Fruit fly (Drosophila melanogaster): Measurements from ENCODE around the gene Nplp4.
A peak's percentile ranks its signal among the peaks of the same experiment; 100 is the strongest.

The Nplp4 gene

dm6 chr2L:2037551-2038252 is 29.5 kb downstream of the Nplp4 start (continued):
- TF ChIP-seq CG11294 (GFP tag; IDR thresholded peaks at IDR 0.05) (no peak), Blimp-1 (GFP tag; optimal IDR thresholded peaks at IDR 0.05) (no peak), topi (GFP tag; optimal IDR thresholded peaks at IDR 0.05) (no peak), esn (GFP tag; optimal IDR thresholded peaks at IDR 0.05) (peak; percentile 3), Smox (GFP tag; optimal IDR thresholded peaks at IDR 0.05) (no peak), CG8319 (GFP tag; optimal IDR thresholded peaks at IDR 0.05) (no peak), CG6854 (GFP tag; optimal IDR thresholded peaks at IDR 0.05) (peak; percentile 49), OdsH (GFP tag; optimal IDR thresholded peaks at IDR 0.05) (no peak), CG6163 (GFP tag; IDR thresholded peaks at IDR 0.05) (no peak), Eip78C (GFP tag) (peak; percentile 84), Sox15 (GFP tag; optimal IDR thresholded peaks at IDR 0.05) (no peak), dsx (GFP tag; optimal IDR thresholded peaks at IDR 0.05; ENCODE audit: poor library complexity, severe bottlenecking) (no peak), CG10669 (GFP tag; optimal IDR thresholded peaks at IDR 0.05) (no peak), CG3032 (tag; optimal IDR thresholded peaks at IDR 0.05) (no peak), CG11902 (GFP tag; optimal IDR thresholded peaks at IDR 0.05) (no peak), pdm3 (GFP tag; optimal IDR thresholded peaks at IDR 0.05) (no peak), Hr4 (GFP tag; optimal IDR thresholded peaks at IDR 0.05) (no peak), Eip93F (GFP tag; optimal IDR thresholded peaks at IDR 0.05) (no peak), CG6808 (GFP tag; optimal IDR thresholded peaks at IDR 0.05) (peak; percentile 1), acj6 (GFP tag; optimal IDR thresholded peaks at IDR 0.05) (no peak), dac (GFP tag; optimal IDR thresholded peaks at IDR 0.05) (no peak), CG8632 (GFP tag; optimal IDR thresholded peaks at IDR 0.05) (no peak)

dm6 chr2L:2038253-2038955 is 30.2 kb downstream of the Nplp4 start:
- TF ChIP-seq Hr39 (GFP tag; optimal IDR thresholded peaks at IDR 0.05) = peak; percentile 12
- no peak for TF ChIP-seq CG3032 (tag; optimal IDR thresholded peaks at IDR 0.05)
- no peak for TF ChIP-seq Lpt (GFP tag; optimal IDR thresholded peaks at IDR 0.05)
- no peak for TF ChIP-seq fd85E (GFP tag; optimal IDR thresholded peaks at IDR 0.05)
- peak; percentile 6 to 25 for TF ChIP-seq ss (GFP tag; optimal IDR thresholded peaks at IDR 0.05)
- TF ChIP-seq Smox (GFP tag; optimal IDR thresholded peaks at IDR 0.05) = no peak
- TF ChIP-seq lz (GFP tag; optimal IDR thresholded peaks at IDR 0.05) = no peak
- TF ChIP-seq CG11294 (GFP tag; IDR thresholded peaks at IDR 0.05) = no peak
- TF ChIP-seq eg (GFP tag; IDR thresholded peaks at IDR 0.05) = 0 out of 3 replicates have a peak, but pooled peaks have one; percentile 31
- peak; percentile 19 for TF ChIP-seq Hr4 (GFP tag; optimal IDR thresholded peaks at IDR 0.05)
- TF ChIP-seq svp (GFP tag) = peak; percentile 95
- peak; percentile 27 for TF ChIP-seq CG32006 (GFP tag; optimal IDR thresholded peaks at IDR 0.05)
- peak; percentile 72 for TF ChIP-seq Sox14 (GFP tag; optimal IDR thresholded peaks at IDR 0.05)
- TF ChIP-seq acj6 (GFP tag; optimal IDR thresholded peaks at IDR 0.05) = no peak

dm6 chr2L:2038956-2039263 is 30.7 kb downstream of the Nplp4 start:
- TF ChIP-seq CG11762 (GFP tag; optimal IDR thresholded peaks at IDR 0.05; ENCODE audit: insufficient read depth) = no peak
- TF ChIP-seq CG8632 (GFP tag; optimal IDR thresholded peaks at IDR 0.05) = no peak
- TF ChIP-seq Ets96B (tag; optimal IDR thresholded peaks at IDR 0.05) = no peak
- TF ChIP-seq Eip75B (GFP tag; optimal IDR thresholded peaks at IDR 0.05) = no peak
- TF ChIP-seq vri (GFP tag; optimal IDR thresholded peaks at IDR 0.05) = peak; percentile 89

- TF ChIP-seq CG11762 (GFP tag; optimal IDR thresholded peaks at IDR 0.05; ENCODE audit: insufficient read depth) (no peak), vri (GFP tag; optimal IDR thresholded peaks at IDR 0.05) (peak; percentile 42)
Observed at dm6 chr2L:2039458-2039857, 31.2 kb downstream of the Nplp4 start.
